Worm (Caenorhabditis elegans) whole organism, L4/young adult: ENCODE measurements around the gene gbb-1.

Source experiments
- W03F9.2 ChIP-seq: fragments of 150-350 bp; optimal IDR thresholded peaks from 2 replicates; lab custom pipeline; 2014; ENCODE audit warnings: missing biosample characterization, missing genetic modification characterization
- dao-5 ChIP-seq: sonication (generic microtip); optimal IDR thresholded peaks from 2 replicates; lab custom pipeline; 2016; ENCODE audit warnings: missing genotype, missing genetic modification characterization, moderate library complexity, missing compliant biosample characterization
- him-1 ChIP-seq: sonication (generic microtip); optimal IDR thresholded peaks from 2 replicates; lab custom pipeline; 2016; ENCODE audit warnings: missing genotype, missing genetic modification reagents, missing genetic modification characterization, missing compliant biosample characterization

- TF ChIP-seq W03F9.2 (no peak), him-1 (no peak), dao-5 (tag; lab: Kevin White, UChicago) (no peak)
These were observed 14.7 kb downstream of the gbb-1 start for ce11 chrX:2972272-2973042.
